Worm (Caenorhabditis elegans) whole organism, late embryonic: ENCODE data around the gene R52.6.

Experiments used
- K09A11.1 ChIP-seq: sonication (generic microtip); optimal IDR thresholded peaks from 2 replicates; lab custom pipeline; 2017; ENCODE audit warnings: antibody characterized with exemption, mild to moderate bottlenecking, missing genetic modification characterization, missing compliant biosample characterization; ENCODE audit not compliant: insufficient read depth
- ama-1 ChIP-seq: fragments of 150-350 bp; optimal IDR thresholded peaks from 2 replicates; lab custom pipeline; 2014
- ceh-14 ChIP-seq: sonication (generic microtip); optimal IDR thresholded peaks from 2 replicates; lab custom pipeline; 2016; ENCODE audit warnings: missing genotype, missing genetic modification characterization, missing compliant biosample characterization
- eyg-1 ChIP-seq: sonication (generic microtip); optimal IDR thresholded peaks from 2 replicates; lab custom pipeline; 2016; ENCODE audit warnings: missing genotype, missing genetic modification characterization, missing compliant biosample characterization
- fkh-10 ChIP-seq: fragments of 150-350 bp; optimal IDR thresholded peaks from 2 replicates; lab custom pipeline; 2014; ENCODE audit warnings: missing biosample characterization, missing genetic modification reagents, missing genetic modification characterization
- hlh-30 ChIP-seq: sonication (generic microtip); optimal IDR thresholded peaks from 2 replicates; lab custom pipeline; 2017; ENCODE audit warnings: antibody characterized with exemption, missing genetic modification characterization, missing compliant biosample characterization; ENCODE audit not compliant: insufficient read depth
- pha-2 ChIP-seq: sonication (generic microtip); optimal IDR thresholded peaks from 2 replicates; lab custom pipeline; 2017; ENCODE audit warnings: mild to moderate bottlenecking, missing genetic modification characterization, missing compliant biosample characterization
- pros-1 ChIP-seq: fragments of 150-350 bp; optimal IDR thresholded peaks from 2 replicates; lab custom pipeline; 2014; ENCODE audit warnings: missing biosample characterization, missing genetic modification reagents, missing genetic modification characterization

- TF ChIP-seq K09A11.1 (tag; lab: Kevin White, UChicago) (no peak), hlh-30 (tag; lab: Kevin White, UChicago) (no peak), ama-1 (no peak), fkh-10 (GFP tag; lab: Kevin White, UChicago) (no peak), pha-2 (no peak), eyg-1 (tag; lab: Kevin White, UChicago) (no peak), ceh-14 (tag; lab: Kevin White, UChicago) (no peak), pros-1 (no peak)
Observed at ce11 chrII:2081257-2081656, 31.6 kb downstream of the R52.6 start, which contains the start of gene T16A1.4.
